Fruit fly (Drosophila melanogaster) whole organism, adult: ENCODE measurements around the gene CG10761.

ENCODE experiments used
- CG11617 ChIP-seq: fragments of 200-800 bp; sonication (Bioruptor generic); optimal IDR thresholded peaks from 2 replicates; lab custom pipeline; 2017; ENCODE audit warnings: mild to moderate bottlenecking, missing biosample characterization, missing genetic modification reagents, missing genetic modification characterization
- CG12768 ChIP-seq: fragments of 200-800 bp; sonication (Bioruptor generic); optimal IDR thresholded peaks from 2 replicates; lab custom pipeline; 2017; ENCODE audit warnings: missing biosample characterization, missing genetic modification characterization, mild to moderate bottlenecking, moderate library complexity, missing genetic modification reagents
- CG14711 ChIP-seq: fragments of 200-800 bp; sonication (Bioruptor generic); optimal IDR thresholded peaks from 2 replicates; lab custom pipeline; 2018; ENCODE audit warnings: missing biosample characterization, mild to moderate bottlenecking, missing genetic modification characterization, moderate library complexity
- CG1620 ChIP-seq: fragments of 200-800 bp; sonication (Bioruptor generic); optimal IDR thresholded peaks from 2 replicates; lab custom pipeline; 2016; ENCODE audit warnings: missing biosample characterization, missing genetic modification characterization
- CG33017 ChIP-seq: fragments of 200-800 bp; sonication (Bioruptor generic); optimal IDR thresholded peaks from 2 replicates; lab custom pipeline; 2018; ENCODE audit warnings: missing biosample characterization, mild to moderate bottlenecking, missing genetic modification characterization, moderate library complexity
- CG5204 ChIP-seq: fragments of 200-800 bp; sonication (Bioruptor generic); optimal IDR thresholded peaks from 2 replicates; lab custom pipeline; 2016; ENCODE audit warnings: missing biosample characterization, missing genetic modification characterization
- CG7045 ChIP-seq: fragments of 200-800 bp; sonication (Bioruptor generic); optimal IDR thresholded peaks from 2 replicates; lab custom pipeline; 2017; ENCODE audit warnings: missing biosample characterization, mild to moderate bottlenecking, missing genetic modification characterization
- CG7101 ChIP-seq: fragments of 200-800 bp; sonication (Bioruptor generic); optimal IDR thresholded peaks from 2 replicates; lab custom pipeline; 2018; ENCODE audit warnings: missing biosample characterization, mild to moderate bottlenecking, missing genetic modification characterization, moderate library complexity
- Clk ChIP-seq: fragments of 200-800 bp; sonication (Bioruptor generic); optimal IDR thresholded peaks from 2 replicates; lab custom pipeline; 2017; ENCODE audit warnings: missing biosample characterization, missing genetic modification characterization
- Crg-1 ChIP-seq: fragments of 200-800 bp; sonication (Bioruptor generic); optimal IDR thresholded peaks from 2 replicates; lab custom pipeline; 2016; ENCODE audit warnings: missing biosample characterization, missing genetic modification characterization
- Hr96 ChIP-seq: fragments of 200-800 bp; sonication (Bioruptor generic); optimal IDR thresholded peaks from 2 replicates; lab custom pipeline; 2016; ENCODE audit warnings: missing biosample characterization, missing genetic modification characterization
- Mnt ChIP-seq: fragments of 200-800 bp; sonication (Bioruptor generic); optimal IDR thresholded peaks from 2 replicates; lab custom pipeline; 2016; ENCODE audit warnings: missing biosample characterization, mild to moderate bottlenecking, missing genetic modification characterization
- bab1 ChIP-seq: fragments of 200-800 bp; sonication (Bioruptor generic); optimal IDR thresholded peaks from 3 replicates; lab custom pipeline; 2019; ENCODE audit warnings: missing biosample characterization, mild to moderate bottlenecking, missing genetic modification characterization, moderate library complexity
- cic ChIP-seq: fragments of 200-800 bp; sonication (Bioruptor generic); optimal IDR thresholded peaks from 2 replicates; lab custom pipeline; 2017; ENCODE audit warnings: missing biosample characterization, mild to moderate bottlenecking, missing genetic modification characterization, moderate library complexity
- cnc ChIP-seq, 2 experiments: fragments of >200 bp; optimal IDR thresholded peaks; 2 replicates each; lab custom pipeline; 2017
- kay ChIP-seq: fragments of 200-800 bp; sonication (Bioruptor generic); peaks from one replicate; lab custom pipeline; 2016; ENCODE audit warnings: missing biosample characterization, missing genetic modification characterization, borderline replicate concordance
- ovo ChIP-seq: fragments of 200-800 bp; sonication (Bioruptor generic); optimal IDR thresholded peaks from 2 replicates; lab custom pipeline; 2016; ENCODE audit warnings: missing biosample characterization, missing genetic modification characterization
- pad ChIP-seq: fragments of 200-800 bp; sonication (Bioruptor generic); optimal IDR thresholded peaks from 3 replicates; lab custom pipeline; 2017; ENCODE audit warnings: missing biosample characterization, missing genetic modification characterization, mild to moderate bottlenecking, moderate library complexity, missing genetic modification reagents
- tj ChIP-seq: fragments of 200-800 bp; sonication (Bioruptor generic); optimal IDR thresholded peaks from 3 replicates; lab custom pipeline; 2017; ENCODE audit warnings: missing biosample characterization, mild to moderate bottlenecking, missing genetic modification characterization, moderate library complexity
- toe ChIP-seq: fragments of 200-800 bp; sonication (Bioruptor generic); optimal IDR thresholded peaks from 2 replicates; lab custom pipeline; 2016; ENCODE audit warnings: missing biosample characterization, missing genetic modification characterization

The CG10761 gene

dm6 chrX:8114476-8115342 lies 47.9 kb downstream of the CG10761 start:
- TF ChIP-seq CG7045 (GFP tag; lab: Kevin White, UChicago) (peak; percentile 60), CG14711 (tag; lab: Kevin White, UChicago) (peak; percentile 62), pad (peak; percentile 20), kay (GFP tag; lab: Kevin White, UChicago) (no peak), toe (GFP tag; lab: Kevin White, UChicago) (peak; percentile 45), bab1 (GFP tag; lab: Kevin White, UChicago) (peak; percentile 57), Crg-1 (GFP tag; lab: Kevin White, UChicago) (no peak), Mnt (GFP tag; lab: Kevin White, UChicago) (peak; percentile 46), CG7101 (tag; lab: Kevin White, UChicago) (peak; percentile 80), CG33017 (tag; lab: Kevin White, UChicago) (peak; percentile 62), cic (GFP tag; lab: Kevin White, UChicago) (no peak), tj (peak; percentile 73), CG11617 (GFP tag; lab: Kevin White, UChicago) (peak; percentile 64), CG5204 (GFP tag; lab: Kevin White, UChicago) (peak; percentile 70), Clk (peak; percentile 25), CG1620 (GFP tag; lab: Kevin White, UChicago) (peak; percentile 21), ovo (GFP tag; lab: Kevin White, UChicago) (peak; percentile 1), Hr96 (GFP tag; lab: Kevin White, UChicago) (no peak), CG12768 (GFP tag; lab: Kevin White, UChicago) (peak; percentile 62)

dm6 chrX:8113386-8114279 lies 49.0 kb downstream of the CG10761 start:
- TF ChIP-seq Crg-1 (GFP tag; lab: Kevin White, UChicago) (peak; percentile 27), CG7101 (tag; lab: Kevin White, UChicago) (peak; percentile 88), CG7045 (GFP tag; lab: Kevin White, UChicago) (peak; percentile 63), cnc (optimal IDR thresholded peaks at IDR 0.05; lab: Kevin White, UChicago) (peak; percentile 93 to 96), ovo (GFP tag; lab: Kevin White, UChicago) (no peak), tj (no peak), toe (GFP tag; lab: Kevin White, UChicago) (peak; percentile 28), CG1620 (GFP tag; lab: Kevin White, UChicago) (peak; percentile 11), Hr96 (GFP tag; lab: Kevin White, UChicago) (peak; percentile 59), bab1 (GFP tag; lab: Kevin White, UChicago) (peak; percentile 51), kay (GFP tag; lab: Kevin White, UChicago) (peak; percentile 92), Mnt (GFP tag; lab: Kevin White, UChicago) (peak; percentile 23), CG12768 (GFP tag; lab: Kevin White, UChicago) (peak; percentile 33), CG11617 (GFP tag; lab: Kevin White, UChicago) (no peak), Clk (peak; percentile 15), CG5204 (GFP tag; lab: Kevin White, UChicago) (peak; percentile 68), CG33017 (tag; lab: Kevin White, UChicago) (peak; percentile 78), pad (no peak), CG14711 (tag; lab: Kevin White, UChicago) (peak; percentile 67), cic (GFP tag; lab: Kevin White, UChicago) (no peak)

- TF ChIP-seq CG7045 (GFP tag; lab: Kevin White, UChicago) (peak; percentile 15), tj (peak; percentile 53), pad (no peak), Crg-1 (GFP tag; lab: Kevin White, UChicago) (no peak), CG7101 (tag; lab: Kevin White, UChicago) (peak; percentile 45), kay (GFP tag; lab: Kevin White, UChicago) (no peak), CG11617 (GFP tag; lab: Kevin White, UChicago) (peak; percentile 64), CG5204 (GFP tag; lab: Kevin White, UChicago) (peak; percentile 34), cnc (optimal IDR thresholded peaks at IDR 0.05; lab: Kevin White, UChicago) (no peak), Mnt (GFP tag; lab: Kevin White, UChicago) (peak; percentile 16), CG12768 (GFP tag; lab: Kevin White, UChicago) (no peak)
These were observed 49.9 kb downstream of the CG10761 start for dm6 chrX:8112715-8113114.
